Worm (Caenorhabditis elegans): ENCODE results near the gene F13E9.19.

DNA sequence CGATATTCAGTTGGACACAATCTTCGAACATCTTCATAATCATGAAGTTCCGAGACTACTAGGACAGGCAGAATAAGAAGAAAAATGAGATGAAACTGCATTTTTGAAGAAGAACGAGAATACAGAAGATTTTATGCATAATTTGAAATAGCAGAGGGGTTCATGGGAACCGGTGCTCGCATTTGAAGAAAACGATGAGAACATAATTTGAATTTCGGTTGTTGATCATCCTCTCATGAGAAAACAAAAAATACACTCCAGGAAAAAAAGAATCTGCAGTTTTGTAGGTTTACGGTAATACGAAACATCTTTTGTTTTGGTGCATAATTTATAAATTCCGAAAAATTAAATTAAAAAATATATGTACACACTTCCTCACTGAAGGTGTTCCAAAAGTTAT lies 13.3 kb upstream of the F13E9.19 start, which contains the start of gene srlf-11:
- no peak for TF ChIP-seq ceh-82 (tag; optimal IDR thresholded peaks at IDR 0.05)
- TF ChIP-seq mdl-1 (tag; optimal IDR thresholded peaks at IDR 0.05) = no peak
- no peak for TF ChIP-seq nhr-237 (tag; optimal IDR thresholded peaks at IDR 0.05)
- no peak for TF ChIP-seq nhr-21 (tag; optimal IDR thresholded peaks at IDR 0.05)
